Worm (Caenorhabditis elegans): ENCODE measurements around the gene dct-11.
A peak's percentile ranks its signal among the peaks of the same experiment; 100 is the strongest.

Gene dct-11

ce11 chrX:5850472-5850871 lies 10.9 kb upstream of the dct-11 start (continued):
- TF ChIP-seq snpc-4 (tag; optimal IDR thresholded peaks at IDR 0.05), result peak; percentile 91

- TF ChIP-seq elt-3 (tag; optimal IDR thresholded peaks at IDR 0.05) (peak in 1 of 6 experiments; percentile 24), blmp-1 (tag; optimal IDR thresholded peaks at IDR 0.05) (peak; percentile 70), efl-1 (optimal IDR thresholded peaks at IDR 0.05) (no peak), efl-1 (GFP tag; optimal IDR thresholded peaks at IDR 0.05 in 1 of 2) (peak in 1 of 2 experiments; percentile 36), snu-23 (GFP tag; optimal IDR thresholded peaks at IDR 0.05) (peak; percentile 37), ets-5 (GFP tag; IDR thresholded peaks at IDR 0.05) (no peak), lin-14 (GFP tag; optimal IDR thresholded peaks at IDR 0.05) (peak; percentile 60), vab-15 (tag; optimal IDR thresholded peaks at IDR 0.05) (no peak)
Measured at ce11 chrX:5848703-5849102, 9.1 kb upstream of the dct-11 start, which contains the start of gene atat-2. atat-2 (plus strand) TSS chrX:5849100.

ce11 chrX:5847268-5847667 lies 7.7 kb upstream of the dct-11 start:
- peak; percentile 68 for TF ChIP-seq zip-4 (GFP tag; optimal IDR thresholded peaks at IDR 0.05)
- no peak for TF ChIP-seq ama-1 (optimal IDR thresholded peaks at IDR 0.05)
- peak in 1 of 2 experiments; percentile 60 for TF ChIP-seq lsy-2 (tag; optimal IDR thresholded peaks at IDR 0.05)
- TF ChIP-seq nhr-84 (tag; optimal IDR thresholded peaks at IDR 0.05), result no peak
- peak in 1 of 3 experiments; percentile 67 for TF ChIP-seq ceh-82 (tag; optimal IDR thresholded peaks at IDR 0.05)
- TF ChIP-seq nhr-47 (tag; optimal IDR thresholded peaks at IDR 0.05), result peak; percentile 8
- TF ChIP-seq lin-14 (GFP tag; optimal IDR thresholded peaks at IDR 0.05), result peak; percentile 71
- no peak for TF ChIP-seq grh-1 (GFP tag; IDR thresholded peaks at IDR 0.05)
- TF ChIP-seq ceh-8 (GFP tag; optimal IDR thresholded peaks at IDR 0.05), result no peak
- TF ChIP-seq ces-1 (GFP tag; optimal IDR thresholded peaks at IDR 0.05), result no peak
- peak; percentile 23 for TF ChIP-seq unc-86 (tag; optimal IDR thresholded peaks at IDR 0.05)
- TF ChIP-seq nhr-237 (tag; optimal IDR thresholded peaks at IDR 0.05), result no peak
- no peak for TF ChIP-seq F16B12.6 (tag; optimal IDR thresholded peaks at IDR 0.05)
- no peak for TF ChIP-seq Y116A8C.19 (tag; optimal IDR thresholded peaks at IDR 0.05; ENCODE audit: borderline replicate concordance)
- peak; percentile 7 for TF ChIP-seq mep-1 (tag; optimal IDR thresholded peaks at IDR 0.05)
- peak; percentile 39 for TF ChIP-seq fkh-8 (tag; optimal IDR thresholded peaks at IDR 0.05)
- TF ChIP-seq skn-1 (tag; optimal IDR thresholded peaks at IDR 0.05), result peak; percentile 41
- no peak for TF ChIP-seq nhr-12 (tag; optimal IDR thresholded peaks at IDR 0.05)
- no peak for TF ChIP-seq efl-1 (optimal IDR thresholded peaks at IDR 0.05)
- TF ChIP-seq efl-1 (GFP tag; optimal IDR thresholded peaks at IDR 0.05 in 1 of 2), result peak in 1 of 2 experiments; percentile 12

- TF ChIP-seq nhr-19 (GFP tag; conservative IDR thresholded peaks at IDR 0.05), result peak; percentile 100
- TF ChIP-seq tbx-2 (tag; optimal IDR thresholded peaks at IDR 0.05), result peak; percentile 100
- TF ChIP-seq unc-62 (GFP tag; optimal IDR thresholded peaks at IDR 0.05), result peak; percentile 84
- TF ChIP-seq mef-2 (tag; optimal IDR thresholded peaks at IDR 0.05), result peak; percentile 83
- peak; percentile 99 for TF ChIP-seq lin-13 (GFP tag; optimal IDR thresholded peaks at IDR 0.05)
- TF ChIP-seq ces-1 (GFP tag; optimal IDR thresholded peaks at IDR 0.05), result no peak
- no peak for TF ChIP-seq nhr-84 (tag; optimal IDR thresholded peaks at IDR 0.05)
- peak; percentile 99 for TF ChIP-seq unc-86 (tag; optimal IDR thresholded peaks at IDR 0.05)
- peak; percentile 100 for TF ChIP-seq fkh-8 (tag; optimal IDR thresholded peaks at IDR 0.05)
- TF ChIP-seq ama-1 (optimal IDR thresholded peaks at IDR 0.05), result peak; percentile 59
- no peak for TF ChIP-seq nhr-28 (tag; optimal IDR thresholded peaks at IDR 0.05)
- peak; percentile 97 for TF ChIP-seq skn-1 (tag; optimal IDR thresholded peaks at IDR 0.05)
- TF ChIP-seq rnt-1 (tag; optimal IDR thresholded peaks at IDR 0.05), result peak; percentile 98
- TF ChIP-seq dsc-1 (tag; optimal IDR thresholded peaks at IDR 0.05), result peak; percentile 99
- TF ChIP-seq hlh-17 (GFP tag; optimal IDR thresholded peaks at IDR 0.05; ENCODE audit: borderline replicate concordance), result no peak
- peak; percentile 88 for TF ChIP-seq nhr-76 (tag; optimal IDR thresholded peaks at IDR 0.05)
- peak; percentile 83 for TF ChIP-seq unc-98 (GFP tag; IDR thresholded peaks at IDR 0.05)
- peak; percentile 100 for TF ChIP-seq nhr-47 (tag; optimal IDR thresholded peaks at IDR 0.05)
- no peak for TF ChIP-seq ceh-63 (GFP tag; optimal IDR thresholded peaks at IDR 0.05)
- peak; percentile 92 for TF ChIP-seq zip-4 (GFP tag; optimal IDR thresholded peaks at IDR 0.05)
- TF ChIP-seq ztf-11 (tag; optimal IDR thresholded peaks at IDR 0.05), result peak in 1 of 2 experiments; percentile 97
- TF ChIP-seq lsy-2 (tag; optimal IDR thresholded peaks at IDR 0.05), result peak; percentile 97
- TF ChIP-seq elt-2 (tag; optimal IDR thresholded peaks at IDR 0.05), result peak; percentile 97
- peak; percentile 98 for TF ChIP-seq egl-13 (tag; optimal IDR thresholded peaks at IDR 0.05)
- TF ChIP-seq irx-1 (tag; optimal IDR thresholded peaks at IDR 0.05), result peak; percentile 98
- TF ChIP-seq jun-1 (tag; optimal IDR thresholded peaks at IDR 0.05), result peak; percentile 99
- TF ChIP-seq aha-1 (tag; optimal IDR thresholded peaks at IDR 0.05), result peak; percentile 97
- peak; percentile 99 for TF ChIP-seq egl-27 (tag; optimal IDR thresholded peaks at IDR 0.05)
- peak; percentile 98 for TF ChIP-seq unc-130 (tag; optimal IDR thresholded peaks at IDR 0.05)
Measured at ce11 chrX:5841060-5841642, 1.6 kb upstream of the dct-11 start, which contains the start of gene puf-9. puf-9 (plus strand) TSS chrX:5841592.

All from whole organism, L1 larva.